Fruit fly (Drosophila melanogaster): ENCODE data around the gene CG31673.

- TF ChIP-seq CG10669 (GFP tag; optimal IDR thresholded peaks at IDR 0.05) (no peak), acj6 (GFP tag; optimal IDR thresholded peaks at IDR 0.05) (no peak), Hr39 (GFP tag; optimal IDR thresholded peaks at IDR 0.05) (no peak), CG6854 (GFP tag; optimal IDR thresholded peaks at IDR 0.05) (no peak), topi (GFP tag; optimal IDR thresholded peaks at IDR 0.05) (no peak), CG34406 (GFP tag; optimal IDR thresholded peaks at IDR 0.05) (no peak), fkh (GFP tag; optimal IDR thresholded peaks at IDR 0.05) (no peak), Eip78C (GFP tag) (no peak)
These were observed 13.3 kb upstream of the CG31673 start, which contains the start of gene CG33322 for dm6 chr2L:20816140-20816539.
